Fruit fly (Drosophila melanogaster) whole organism, prepupa: ENCODE data around the gene Prps.

Source experiments
- CG10631 ChIP-seq: fragments of 200-800 bp; sonication (Bioruptor generic); optimal IDR thresholded peaks from 2 replicates; lab custom pipeline; 2016; ENCODE audit warnings: missing biosample characterization, missing genetic modification characterization
- CG10669 ChIP-seq: fragments of 200-800 bp; sonication (Bioruptor generic); optimal IDR thresholded peaks from 3 replicates; lab custom pipeline; 2018; ENCODE audit warnings: missing biosample characterization, mild to moderate bottlenecking, missing genetic modification characterization, moderate library complexity
- CG1621 ChIP-seq: fragments of 200-800 bp; sonication (Bioruptor generic); optimal IDR thresholded peaks from 3 replicates; lab custom pipeline; 2018; ENCODE audit warnings: missing biosample characterization, mild to moderate bottlenecking, missing genetic modification characterization
- Sox102F ChIP-seq: fragments of 200-800 bp; sonication (Bioruptor generic); optimal IDR thresholded peaks from 2 replicates; lab custom pipeline; 2016; ENCODE audit warnings: missing biosample characterization, mild to moderate bottlenecking, missing genetic modification characterization
- acj6 ChIP-seq: fragments of 200-800 bp; sonication (Bioruptor generic); optimal IDR thresholded peaks from 3 replicates; lab custom pipeline; 2016; ENCODE audit warnings: missing biosample characterization, missing genetic modification characterization
- esn ChIP-seq: fragments of 200-800 bp; sonication (Bioruptor generic); optimal IDR thresholded peaks from 2 replicates; lab custom pipeline; 2016; ENCODE audit warnings: missing biosample characterization, mild to moderate bottlenecking, missing genetic modification characterization, moderate library complexity
- ss ChIP-seq, 2 experiments: fragments of 200-800 bp; sonication (Bioruptor generic); optimal IDR thresholded peaks; 2 replicates in 1 of 2; 3 replicates in 1 of 2; lab custom pipeline; 2017 to 2018; ENCODE audit warnings: mild to moderate bottlenecking in 2 of 2, missing biosample characterization in 2 of 2, missing genetic modification characterization in 2 of 2, moderate library complexity in 1 of 2
- topi ChIP-seq: fragments of 200-800 bp; sonication (Bioruptor generic); optimal IDR thresholded peaks from 3 replicates; lab custom pipeline; 2016; ENCODE audit warnings: missing biosample characterization, missing genetic modification characterization

- TF ChIP-seq esn (GFP tag; lab: Kevin White, UChicago) (peak; percentile 94), ss (GFP tag; optimal IDR thresholded peaks at IDR 0.05; lab: Kevin White, UChicago) (peak; percentile 74 to 93), CG10669 (GFP tag; lab: Kevin White, UChicago) (peak; percentile 98), CG1621 (tag; lab: Kevin White, UChicago) (peak; percentile 84), CG10631 (GFP tag; lab: Kevin White, UChicago) (peak; percentile 93), topi (GFP tag; lab: Kevin White, UChicago) (peak; percentile 94), acj6 (peak; percentile 89), Sox102F (peak; percentile 88)
These were observed 47.6 kb upstream of the Prps start for dm6 chr3L:9744060-9744549.
